Fruit fly (Drosophila melanogaster) whole organism, embryonic: ENCODE data around the gene RpL8.
A peak's percentile ranks its signal among the peaks of the same experiment; 100 is the strongest.

Experiments
- Atf6 ChIP-seq: fragments of 200-800 bp; sonication (Bioruptor generic); IDR thresholded peaks from 2 replicates; pipeline ENCODE4 v1.3.6; 2022; ENCODE audit warnings: missing biosample characterization, missing genetic modification characterization
- CG10654 ChIP-seq: fragments of 200-800 bp; sonication (Bioruptor generic); optimal IDR thresholded peaks from 2 replicates; lab custom pipeline; 2016; ENCODE audit warnings: missing biosample characterization, missing genetic modification characterization
- CG11456 ChIP-seq: fragments of 200-800 bp; sonication (Bioruptor generic); IDR thresholded peaks from 3 replicates; pipeline ENCODE4 v1.3.6; 2022; ENCODE audit warnings: missing biosample characterization, missing genetic modification characterization
- CG11695 ChIP-seq: fragments of 200-800 bp; sonication (Bioruptor generic); IDR thresholded peaks from 3 replicates; pipeline ENCODE4 v1.3.6; 2022; ENCODE audit warnings: missing biosample characterization, missing genetic modification characterization
- CG12659 ChIP-seq: fragments of 200-800 bp; sonication (Bioruptor generic); optimal IDR thresholded peaks from 3 replicates; lab custom pipeline; 2017; ENCODE audit warnings: mild to moderate bottlenecking, missing biosample characterization, missing genetic modification reagents, missing genetic modification characterization
- CG13775 ChIP-seq: fragments of 200-800 bp; sonication (Bioruptor generic); optimal IDR thresholded peaks from 3 replicates; lab custom pipeline; 2017; ENCODE audit warnings: missing biosample characterization, mild to moderate bottlenecking, missing genetic modification characterization
- CG2129 ChIP-seq: fragments of 200-800 bp; sonication (Bioruptor generic); IDR thresholded peaks from 2 replicates; pipeline ENCODE4 v1.3.6; 2022; ENCODE audit warnings: missing biosample characterization, missing genetic modification characterization; ENCODE audit not compliant: partially characterized antibody
- CG3281 ChIP-seq: fragments of 200-800 bp; sonication (Bioruptor generic); optimal IDR thresholded peaks from 3 replicates; lab custom pipeline; 2017; ENCODE audit warnings: missing biosample characterization, mild to moderate bottlenecking, missing genetic modification characterization
- CG34224 ChIP-seq: fragments of 200-800 bp; sonication (Bioruptor generic); IDR thresholded peaks from 3 replicates; pipeline ENCODE4 v1.3.6; 2022; ENCODE audit warnings: missing biosample characterization, missing genetic modification characterization; ENCODE audit not compliant: partially characterized antibody
- CG4424 ChIP-seq: fragments of 200-800 bp; sonication (Bioruptor generic); optimal IDR thresholded peaks from 3 replicates; lab custom pipeline; 2016; ENCODE audit warnings: missing biosample characterization, missing genetic modification characterization
- CG4707 ChIP-seq: fragments of 200-800 bp; sonication (Bioruptor generic); optimal IDR thresholded peaks from 2 replicates; lab custom pipeline; 2018; ENCODE audit warnings: missing biosample characterization, mild to moderate bottlenecking, missing genetic modification characterization, moderate library complexity
- CG6272 ChIP-seq: fragments of 200-800 bp; sonication (Bioruptor generic); IDR thresholded peaks from 2 replicates; pipeline ENCODE4 v1.3.6; 2022; ENCODE audit warnings: missing biosample characterization, missing genetic modification characterization
- CG6791 ChIP-seq: fragments of 200-800 bp; sonication (Bioruptor generic); IDR thresholded peaks from 3 replicates; pipeline ENCODE4 v1.3.6; 2022; ENCODE audit warnings: missing biosample characterization, missing genetic modification characterization; ENCODE audit not compliant: partially characterized antibody
- CG7372 ChIP-seq: fragments of 200-800 bp; sonication (Bioruptor generic); IDR thresholded peaks from 2 replicates; pipeline ENCODE4 v1.3.6; 2022; ENCODE audit warnings: missing biosample characterization, missing genetic modification characterization
- CG8089 ChIP-seq: fragments of 200-800 bp; sonication (Bioruptor generic); optimal IDR thresholded peaks from 3 replicates; lab custom pipeline; 2016; ENCODE audit warnings: missing biosample characterization, missing genetic modification characterization
- CG9876 ChIP-seq: fragments of 200-800 bp; sonication (Bioruptor generic); optimal IDR thresholded peaks from 2 replicates; lab custom pipeline; 2016; ENCODE audit warnings: missing biosample characterization, missing genetic modification characterization
- Chrac-16 ChIP-seq: fragments of 200-800 bp; sonication (Bioruptor generic); optimal IDR thresholded peaks from 3 replicates; lab custom pipeline; 2016; ENCODE audit warnings: missing biosample characterization, missing genetic modification characterization
- CoRest ChIP-seq: fragments of 200-800 bp; sonication (Bioruptor generic); optimal IDR thresholded peaks from 3 replicates; lab custom pipeline; 2018; ENCODE audit warnings: missing biosample characterization, mild to moderate bottlenecking, missing genetic modification characterization, moderate library complexity
- Dad ChIP-seq: fragments of 200-800 bp; sonication (Bioruptor generic); optimal IDR thresholded peaks from 3 replicates; lab custom pipeline; 2016; ENCODE audit warnings: missing biosample characterization, missing genetic modification characterization
- Dll ChIP-seq: fragments of 200-800 bp; sonication (Bioruptor generic); IDR thresholded peaks from 4 replicates; pipeline ENCODE4 v1.3.6; 2022; ENCODE audit warnings: missing biosample characterization, missing genetic modification characterization; ENCODE audit not compliant: partially characterized antibody
- Drgx ChIP-seq: fragments of 200-800 bp; sonication (Bioruptor generic); IDR thresholded peaks from 2 replicates; pipeline ENCODE4 v1.3.6; 2022; ENCODE audit warnings: missing biosample characterization, missing genetic modification characterization
- ERR ChIP-seq: fragments of 200-800 bp; sonication (Bioruptor generic); optimal IDR thresholded peaks from 2 replicates; lab custom pipeline; 2016; ENCODE audit warnings: missing biosample characterization, missing genetic modification characterization
- HLHmδ ChIP-seq: fragments of 200-800 bp; sonication (Bioruptor generic); optimal IDR thresholded peaks from 2 replicates; lab custom pipeline; 2018; ENCODE audit warnings: missing biosample characterization, mild to moderate bottlenecking, missing genetic modification characterization, moderate library complexity
- Ptx1 ChIP-seq: fragments of 200-800 bp; sonication (Bioruptor generic); IDR thresholded peaks from 2 replicates; pipeline ENCODE4 v1.3.6; 2022; ENCODE audit warnings: missing biosample characterization, missing genetic modification characterization
- Ravus ChIP-seq: fragments of 200-800 bp; sonication (Bioruptor generic); IDR thresholded peaks from 2 replicates; pipeline ENCODE4 v1.3.6; 2022; ENCODE audit warnings: missing biosample characterization, missing genetic modification characterization
- Rx ChIP-seq: fragments of 200-800 bp; sonication (Bioruptor generic); IDR thresholded peaks from 2 replicates; pipeline ENCODE4 v1.3.6; 2022; ENCODE audit warnings: missing biosample characterization, missing genetic modification characterization
- Ssrp ChIP-seq: fragments of 200-800 bp; sonication (Bioruptor generic); optimal IDR thresholded peaks from 2 replicates; lab custom pipeline; 2018; ENCODE audit warnings: missing biosample characterization, mild to moderate bottlenecking, missing genetic modification characterization, moderate library complexity
- Xrp1 ChIP-seq: fragments of 200-800 bp; sonication (Bioruptor generic); IDR thresholded peaks from 2 replicates; pipeline ENCODE4 v1.3.6; 2022; ENCODE audit warnings: missing biosample characterization, missing genetic modification characterization
- bbx ChIP-seq: fragments of 200-800 bp; sonication (Bioruptor generic); IDR thresholded peaks from 2 replicates; pipeline ENCODE4 v1.3.6; 2022; ENCODE audit warnings: missing biosample characterization, missing genetic modification characterization; ENCODE audit not compliant: partially characterized antibody
- bowl ChIP-seq: fragments of 200-800 bp; sonication (Bioruptor generic); IDR thresholded peaks from 2 replicates; pipeline ENCODE4 v1.3.6; 2022; ENCODE audit warnings: missing biosample characterization, missing genetic modification characterization
- btn ChIP-seq: fragments of 200-800 bp; sonication (Bioruptor generic); optimal IDR thresholded peaks from 2 replicates; lab custom pipeline; 2016; ENCODE audit warnings: missing biosample characterization, missing genetic modification characterization
- cg ChIP-seq: fragments of 200-800 bp; sonication (Bioruptor generic); optimal IDR thresholded peaks from 3 replicates; lab custom pipeline; 2019; ENCODE audit warnings: missing biosample characterization, mild to moderate bottlenecking, missing genetic modification characterization, moderate library complexity
- chinmo ChIP-seq: fragments of 200-800 bp; sonication (Bioruptor generic); IDR thresholded peaks from 4 replicates; pipeline ENCODE4 v1.3.6; 2022; ENCODE audit warnings: missing biosample characterization, missing genetic modification characterization; ENCODE audit not compliant: partially characterized antibody
- dan ChIP-seq: fragments of 200-800 bp; sonication (Bioruptor generic); IDR thresholded peaks from 2 replicates; pipeline ENCODE4 v1.3.6; 2022; ENCODE audit warnings: missing biosample characterization, missing genetic modification characterization
- eve ChIP-seq, 2 experiments: fragments of >200 bp; optimal IDR thresholded peaks; 2 replicates each; lab custom pipeline; 2017; ENCODE audit warnings: missing biosample characterization in 2 of 2, missing genetic modification characterization in 2 of 2
- ftz-f1 ChIP-seq: fragments of 200-800 bp; sonication (Bioruptor generic); optimal IDR thresholded peaks from 2 replicates; lab custom pipeline; 2016; ENCODE audit warnings: missing biosample characterization, missing genetic modification characterization
- hb ChIP-seq: fragments of 200-800 bp; sonication (Bioruptor generic); IDR thresholded peaks from 3 replicates; pipeline ENCODE4 v1.3.6; 2022; ENCODE audit warnings: missing biosample characterization, missing genetic modification characterization; ENCODE audit not compliant: partially characterized antibody
- hbn ChIP-seq: fragments of 200-800 bp; sonication (Bioruptor generic); IDR thresholded peaks from 2 replicates; pipeline ENCODE4 v1.3.6; 2022; ENCODE audit warnings: missing biosample characterization, missing genetic modification characterization; ENCODE audit not compliant: partially characterized antibody
- inv ChIP-seq: fragments of 200-800 bp; sonication (Bioruptor generic); IDR thresholded peaks from 2 replicates; pipeline ENCODE4 v1.3.6; 2022; ENCODE audit warnings: missing biosample characterization, missing genetic modification characterization; ENCODE audit not compliant: partially characterized antibody
- jing ChIP-seq: fragments of 200-800 bp; sonication (Bioruptor generic); optimal IDR thresholded peaks from 2 replicates; lab custom pipeline; 2018; ENCODE audit warnings: missing biosample characterization, mild to moderate bottlenecking, missing genetic modification characterization
- lov ChIP-seq, 2 experiments: fragments of 200-800 bp in 1 of 2; fragments of >200 bp in 1 of 2; sonication (Bioruptor generic) in 1 of 2; IDR thresholded peaks in 1 of 2; optimal IDR thresholded peaks in 1 of 2; 2 replicates in 1 of 2; 3 replicates in 1 of 2; pipeline versions ENCODE4 v1.3.6 to Lab custom; 2017 to 2022; ENCODE audit warnings: missing biosample characterization in 1 of 2, missing genetic modification characterization in 1 of 2
- odd ChIP-seq: fragments of 200-800 bp; sonication (Bioruptor generic); optimal IDR thresholded peaks from 2 replicates; lab custom pipeline; 2017; ENCODE audit warnings: missing biosample characterization, mild to moderate bottlenecking, missing genetic modification characterization
- pb ChIP-seq: fragments of 200-800 bp; sonication (Bioruptor generic); optimal IDR thresholded peaks from 3 replicates; lab custom pipeline; 2016; ENCODE audit warnings: missing biosample characterization, missing genetic modification characterization
- pita ChIP-seq: fragments of 200-800 bp; sonication (Bioruptor generic); optimal IDR thresholded peaks from 2 replicates; lab custom pipeline; 2017; ENCODE audit warnings: missing biosample characterization, mild to moderate bottlenecking, missing genetic modification characterization
- shn ChIP-seq: fragments of 200-800 bp; sonication (Bioruptor generic); optimal IDR thresholded peaks from 3 replicates; lab custom pipeline; 2016; ENCODE audit warnings: missing biosample characterization, missing genetic modification characterization
- sima ChIP-seq: fragments of 200-800 bp; sonication (Bioruptor generic); optimal IDR thresholded peaks from 2 replicates; lab custom pipeline; 2016; ENCODE audit warnings: missing biosample characterization, missing genetic modification characterization
- tll ChIP-seq, 2 experiments: fragments of 200-800 bp in 1 of 2; fragments of >200 bp in 1 of 2; sonication (Bioruptor generic) in 1 of 2; optimal IDR thresholded peaks; 2 replicates each; lab custom pipeline; 2017 to 2019; ENCODE audit warnings: missing biosample characterization in 2 of 2, missing genetic modification characterization in 2 of 2, mild to moderate bottlenecking in 1 of 2, moderate library complexity in 1 of 2
- unc-4 ChIP-seq: fragments of 200-800 bp; sonication (Bioruptor generic); IDR thresholded peaks from 2 replicates; pipeline ENCODE4 v1.3.6; 2022; ENCODE audit warnings: missing biosample characterization, missing genetic modification characterization; ENCODE audit not compliant: partially characterized antibody

Gene RpL8

dm6 chr3L:2579557-2580224, 7.6 kb upstream of the RpL8 start:
- TF ChIP-seq CG3281 (GFP tag; lab: Kevin White, UChicago) (no peak), CG34224 (GFP tag; lab: Robert Waterston, UW) (peak; percentile 38; the same call in 2 of the 3 replicates), Drgx (GFP tag; lab: Robert Waterston, UW) (no peak), pb (GFP tag; lab: Kevin White, UChicago) (no peak), chinmo (GFP tag; lab: Robert Waterston, UW) (0 out of 4 replicates have a peak, but pooled peaks have one; percentile 27), CG6791 (GFP tag; lab: Robert Waterston, UW) (peak; percentile 77), lov (optimal IDR thresholded peaks at IDR 0.05; lab: Kevin White, UChicago) (no peak), lov (GFP tag; IDR thresholded peaks at IDR 0.05; lab: Robert Waterston, UW) (no peak), CG6272 (GFP tag; lab: Robert Waterston, UW) (no peak), CG11695 (no peak), CG12659 (GFP tag; lab: Kevin White, UChicago) (no peak), Chrac-16 (no peak), CG7372 (GFP tag; lab: Robert Waterston, UW) (no peak), pita (GFP tag; lab: Kevin White, UChicago) (no peak), Dad (GFP tag; lab: Kevin White, UChicago) (no peak), unc-4 (GFP tag; lab: Robert Waterston, UW) (peak; percentile 47), ftz-f1 (no peak), CG4707 (no peak), hb (GFP tag; lab: Robert Waterston, UW) (0 out of 3 replicates have a peak, but pooled peaks have one; percentile 62), Rx (GFP tag; lab: Robert Waterston, UW) (no peak), btn (no peak), Ravus (no peak), jing (GFP tag; lab: Kevin White, UChicago) (no peak), odd (GFP tag; lab: Kevin White, UChicago) (no peak), Dll (GFP tag; lab: Robert Waterston, UW) (peak; percentile 86), shn (no peak), cg (GFP tag; lab: Kevin White, UChicago) (peak; percentile 21), CG9876 (no peak), Xrp1 (GFP tag; lab: Robert Waterston, UW) (no peak), eve (GFP tag; optimal IDR thresholded peaks at IDR 0.05; lab: Kevin White, UChicago) (no peak), CG8089 (GFP tag; lab: Kevin White, UChicago) (no peak), inv (peak; percentile 16; the same call in 1 of the 2 replicates), HLHmδ (no peak), bbx (GFP tag; lab: Robert Waterston, UW) (peak; percentile 84), ERR (GFP tag; lab: Kevin White, UChicago) (no peak), CG11456 (GFP tag; lab: Robert Waterston, UW) (no peak), CG13775 (no peak), CoRest (tag; lab: Kevin White, UChicago) (no peak), bowl (GFP tag; lab: Robert Waterston, UW) (no peak), CG10654 (GFP tag; lab: Kevin White, UChicago) (no peak), Ssrp (tag; lab: Kevin White, UChicago) (no peak), hbn (GFP tag; lab: Robert Waterston, UW) (peak; percentile 77), tll (GFP tag; optimal IDR thresholded peaks at IDR 0.05; lab: Kevin White, UChicago) (no peak), CG4424 (no peak), Ptx1 (GFP tag; lab: Robert Waterston, UW) (no peak), Atf6 (GFP tag; lab: Robert Waterston, UW) (no peak), CG2129 (GFP tag; lab: Robert Waterston, UW) (peak; percentile 50), sima (GFP tag; lab: Kevin White, UChicago) (no peak), dan (GFP tag; lab: Robert Waterston, UW) (no peak)
